Fruit fly (Drosophila melanogaster) whole organism: Measurements from ENCODE around the gene Gip.

Experiments
- Dll ChIP-seq: fragments of >200 bp; optimal IDR thresholded peaks from 2 replicates; lab custom pipeline; 2017
- EcR ChIP-seq, 2 experiments: fragments of >200 bp; optimal IDR thresholded peaks; 2 replicates each; lab custom pipeline; 2017; ENCODE audit warnings: missing biosample characterization in 2 of 2, missing genetic modification characterization in 2 of 2, missing genetic modification reagents in 2 of 2
- pan ChIP-seq: fragments of >200 bp; optimal IDR thresholded peaks from 2 replicates; lab custom pipeline; 2017
- psq ChIP-seq: fragments of >200 bp; optimal IDR thresholded peaks from 2 replicates; lab custom pipeline; 2017
- usp ChIP-seq: fragments of >200 bp; optimal IDR thresholded peaks from 2 replicates; lab custom pipeline; 2017; ENCODE audit warnings: missing biosample characterization, missing genetic modification characterization, mixed read lengths

- no peak for TF ChIP-seq psq
- TF ChIP-seq pan: no peak
- no peak for TF ChIP-seq usp (GFP tag; lab: Kevin White, UChicago)
- no peak for TF ChIP-seq EcR (GFP tag; optimal IDR thresholded peaks at IDR 0.05; lab: Kevin White, UChicago)
- TF ChIP-seq Dll (lab: Kevin White, UChicago): no peak
Observed at dm6 chrX:10290761-10291041, 39.0 kb downstream of the Gip start.
